Worm (Caenorhabditis elegans): ENCODE data around the gene lgc-45.
"Not testable (repeated sequence)": the region's sequence is repeated elsewhere in the genome, so short reads cannot be mapped to it uniquely, and the experiment has no call there.

ce11 chrII:3567576-3567975 is 10.3 kb downstream of the lgc-45 start:
- TF ChIP-seq lin-13 (tag; optimal IDR thresholded peaks at IDR 0.05) (peak; percentile 8), ceh-43 (GFP tag; optimal IDR thresholded peaks at IDR 0.05) (peak; percentile 39), sptf-1 (tag; optimal IDR thresholded peaks at IDR 0.05) (peak; percentile 58)
- not testable (repeated sequence) for TF ChIP-seq nhr-237 (tag; optimal IDR thresholded peaks at IDR 0.05); snpc-4 (tag; optimal IDR thresholded peaks at IDR 0.05); unc-62 (GFP tag; optimal IDR thresholded peaks at IDR 0.05); lin-32 (GFP tag; optimal IDR thresholded peaks at IDR 0.05); ceh-39 (tag; optimal IDR thresholded peaks at IDR 0.05); unc-39 (tag; optimal IDR thresholded peaks at IDR 0.05); nhr-28 (tag; optimal IDR thresholded peaks at IDR 0.05); elt-3 (tag; optimal IDR thresholded peaks at IDR 0.05); mep-1 (tag; optimal IDR thresholded peaks at IDR 0.05); flh-1 (GFP tag; optimal IDR thresholded peaks at IDR 0.05); ztf-11 (tag; optimal IDR thresholded peaks at IDR 0.05)

Measured in whole organism, mixed stage, embryonic.